Fruit fly (Drosophila melanogaster) Kc167 (cell line): ENCODE measurements around the gene Elp3.

ENCODE experiments used
- insv ChIP-seq: fragments of >200 bp; optimal IDR thresholded peaks from 3 replicates; lab custom pipeline; 2018; ENCODE audit warnings: missing external identifiers
- psq ChIP-seq: fragments of >200 bp; optimal IDR thresholded peaks from 2 replicates; lab custom pipeline; 2017; ENCODE audit warnings: missing external identifiers

- TF ChIP-seq insv (lab: Kevin White, UChicago): no peak
- no peak for TF ChIP-seq psq
Observed at dm6 chr2L:4414059-4414458, 30.5 kb upstream of the Elp3 start.
